Worm (Caenorhabditis elegans) whole organism, L3 larva: Measurements from ENCODE around the gene clec-204.

Source experiments
- ama-1 ChIP-seq: fragments of 150-350 bp; optimal IDR thresholded peaks from 2 replicates; lab custom pipeline; 2018
- egl-5 ChIP-seq: fragments of 150-350 bp; optimal IDR thresholded peaks from 2 replicates; lab custom pipeline; 2017; ENCODE audit warnings: missing biosample characterization, missing genetic modification reagents, missing genetic modification characterization, inconsistent platforms
- eor-1 ChIP-seq, 2 experiments: fragments of 150-350 bp; optimal IDR thresholded peaks; 2 replicates each; lab custom pipeline; 2014 to 2018; ENCODE audit warnings: missing biosample characterization in 2 of 2, missing genetic modification characterization in 2 of 2
- fkh-2 ChIP-seq: fragments of 150-350 bp; optimal IDR thresholded peaks from 2 replicates; lab custom pipeline; 2014; ENCODE audit warnings: missing biosample characterization, missing genetic modification reagents, missing genetic modification characterization
- lin-15B ChIP-seq: fragments of 150-350 bp; optimal IDR thresholded peaks from 2 replicates; lab custom pipeline; 2014; ENCODE audit warnings: missing biosample characterization, missing genetic modification characterization
- mdl-1 ChIP-seq: fragments of 150-350 bp; optimal IDR thresholded peaks from 2 replicates; lab custom pipeline; 2014; ENCODE audit warnings: missing biosample characterization, missing genetic modification characterization
- mml-1 ChIP-seq: fragments of 150-350 bp; sonication (generic microtip); optimal IDR thresholded peaks from 3 replicates; lab custom pipeline; 2014; ENCODE audit warnings: missing biosample characterization, missing genetic modification characterization
- nfya-1 ChIP-seq: sonication (generic microtip); optimal IDR thresholded peaks from 2 replicates; lab custom pipeline; 2017; ENCODE audit warnings: missing genetic modification characterization, mild to moderate bottlenecking, missing compliant biosample characterization, antibody characterized with exemption, moderate library complexity; ENCODE audit not compliant: insufficient read depth
- nhr-25 ChIP-seq: sonication (generic microtip); optimal IDR thresholded peaks from 2 replicates; lab custom pipeline; 2017; ENCODE audit warnings: missing biosample characterization, missing genetic modification characterization
- nhr-77 ChIP-seq: fragments of 150-350 bp; optimal IDR thresholded peaks from 2 replicates; lab custom pipeline; 2014; ENCODE audit warnings: missing biosample characterization, missing genetic modification characterization
- pha-4 ChIP-seq: fragments of 150-350 bp; optimal IDR thresholded peaks from 2 replicates; lab custom pipeline; 2014; ENCODE audit warnings: missing biosample characterization, missing genetic modification reagents, missing genetic modification characterization
- snpc-4 ChIP-seq: fragments of 150-350 bp; optimal IDR thresholded peaks from 2 replicates; lab custom pipeline; 2014; ENCODE audit warnings: missing biosample characterization, missing genetic modification characterization

Gene clec-204

ce11 chrV:1804645-1805559 is 47.9 kb downstream of the clec-204 start, which contains the start of the genes hsp-16.2 and hsp-16.41 (continued):
- TF ChIP-seq snpc-4 (tag; lab: Kevin White, UChicago) (no peak), fkh-2 (tag; lab: Kevin White, UChicago) (no peak), nfya-1 (tag; lab: Kevin White, UChicago) (peak; percentile 81)

ce11 chrV:1805724-1806316 is 48.9 kb downstream of the clec-204 start:
- TF ChIP-seq ama-1 (lab: Kevin White, UChicago) (peak; percentile 92), nhr-25 (peak; percentile 13), lin-15B (tag; lab: Kevin White, UChicago) (no peak), mml-1 (tag; lab: Kevin White, UChicago) (no peak), eor-1 (tag; optimal IDR thresholded peaks at IDR 0.05; lab: Kevin White, UChicago) (no peak), pha-4 (tag; lab: Kevin White, UChicago) (peak; percentile 49), mdl-1 (no peak), egl-5 (tag; lab: Kevin White, UChicago) (peak; percentile 19), nfya-1 (tag; lab: Kevin White, UChicago) (peak; percentile 30)

ce11 chrV:1807160-1807559 is 50.2 kb downstream of the clec-204 start, which contains the start of gene srt-42:
Gene srt-42 (plus strand): TSS chrV:1807460.
- no peak for TF ChIP-seq nhr-77 (tag; lab: Kevin White, UChicago)
